Fruit fly (Drosophila melanogaster): ENCODE measurements around the gene CG12560.

DNA sequence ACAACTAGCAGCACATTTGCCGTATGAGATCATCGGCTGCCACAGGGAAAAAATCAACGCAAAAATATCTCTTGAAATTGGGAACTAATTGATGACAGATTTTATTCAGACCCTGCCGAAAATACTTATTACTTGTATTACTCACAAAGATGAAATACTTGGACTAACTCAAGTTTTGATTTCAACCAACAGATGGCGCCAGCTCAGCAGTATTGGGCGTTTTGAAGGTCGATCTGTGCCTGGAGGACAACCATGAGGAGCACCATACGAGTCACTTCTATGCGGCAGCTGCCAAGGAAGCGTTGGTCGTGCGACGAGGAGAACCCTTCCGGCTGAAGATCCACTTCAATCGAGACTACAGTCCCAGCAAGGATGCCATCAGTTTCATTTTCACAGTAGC, 15.0 kb upstream of the CG12560 start:
- TF ChIP-seq CG8478 (optimal IDR thresholded peaks at IDR 0.05) (no peak), CTCF (optimal IDR thresholded peaks at IDR 0.05) (peak; percentile 76 to 80)

All from S2 (cell line).